Fruit fly (Drosophila melanogaster): ENCODE measurements around the gene Vha26.

Vha26 gene

dm6 chr3R:5606477-5606876 is 14.9 kb downstream of the Vha26 start, which contains the start of gene asl (continued):
- TF ChIP-seq sens (GFP tag) (peak; percentile 93), Optix (GFP tag; IDR thresholded peaks at IDR 0.05) (0 out of 3 replicates have a peak, but pooled peaks have one; percentile 45), CG18476 (GFP tag; optimal IDR thresholded peaks at IDR 0.05) (peak; percentile 50), CG4424 (GFP tag; optimal IDR thresholded peaks at IDR 0.05) (peak; percentile 75), C15 (GFP tag; IDR thresholded peaks at IDR 0.05) (no peak), Ets65A (GFP tag) (peak; percentile 94), CG10431 (GFP tag; optimal IDR thresholded peaks at IDR 0.05) (peak; percentile 48), run (tag; optimal IDR thresholded peaks at IDR 0.05) (no peak), CG31365 (tag; optimal IDR thresholded peaks at IDR 0.05) (no peak), CG10209 (GFP tag; optimal IDR thresholded peaks at IDR 0.05) (peak; percentile 44), YL-1 (GFP tag; optimal IDR thresholded peaks at IDR 0.05) (peak; percentile 91), CG2712 (tag; optimal IDR thresholded peaks at IDR 0.05) (peak; percentile 82), cwo (GFP tag; optimal IDR thresholded peaks at IDR 0.05) (peak; percentile 22), NK7.1 (GFP tag; optimal IDR thresholded peaks at IDR 0.05) (no peak), bcd (GFP tag; optimal IDR thresholded peaks at IDR 0.05) (peak; percentile 62), CG11695 (GFP tag; IDR thresholded peaks at IDR 0.05) (peak; percentile 35; the same call in 1 of the 3 replicates), chm (GFP tag; IDR thresholded peaks at IDR 0.05) (no peak), Dek (tag; optimal IDR thresholded peaks at IDR 0.05) (peak; percentile 7), amos (GFP tag; IDR thresholded peaks at IDR 0.05; ENCODE audit: partially characterized antibody) (no peak), fd96Cb (tag; optimal IDR thresholded peaks at IDR 0.05) (peak; percentile 61), CG10366 (GFP tag; IDR thresholded peaks at IDR 0.05) (peak; percentile 61), CG12219 (GFP tag; optimal IDR thresholded peaks at IDR 0.05) (peak; percentile 19), CG13123 (GFP tag; optimal IDR thresholded peaks at IDR 0.05) (peak; percentile 62), Scr (GFP tag; IDR thresholded peaks at IDR 0.05; ENCODE audit: partially characterized antibody) (0 out of 2 replicates have a peak, but pooled peaks have one; percentile 20), Gug (GFP tag; IDR thresholded peaks at IDR 0.05) (no peak), CrebB (tag; optimal IDR thresholded peaks at IDR 0.05) (peak; percentile 33), Bgb (GFP tag; IDR thresholded peaks at IDR 0.05; ENCODE audit: partially characterized antibody) (peak; percentile 44; the same call in 1 of the 2 replicates), oc (tag; optimal IDR thresholded peaks at IDR 0.05) (no peak), hb (GFP tag; IDR thresholded peaks at IDR 0.05; ENCODE audit: partially characterized antibody) (no peak), ssp (GFP tag; IDR thresholded peaks at IDR 0.05) (peak; percentile 96), az2 (GFP tag; optimal IDR thresholded peaks at IDR 0.05) (peak; percentile 56), usp (GFP tag; optimal IDR thresholded peaks at IDR 0.05) (no peak), CG6254 (GFP tag; optimal IDR thresholded peaks at IDR 0.05) (no peak), Trl (optimal IDR thresholded peaks at IDR 0.05) (no peak), Trl (GFP tag; optimal IDR thresholded peaks at IDR 0.05) (peak; percentile 31), CHES-1-like (GFP tag; optimal IDR thresholded peaks at IDR 0.05) (peak; percentile 58), CG34376 (GFP tag; optimal IDR thresholded peaks at IDR 0.05) (peak; percentile 55), CG4328 (GFP tag; optimal IDR thresholded peaks at IDR 0.05) (peak; percentile 7), h (optimal IDR thresholded peaks at IDR 0.05) (no peak), ham (GFP tag; IDR thresholded peaks at IDR 0.05) (no peak), Ada2b (GFP tag; IDR thresholded peaks at IDR 0.05) (peak; percentile 49), CG9932 (GFP tag; IDR thresholded peaks at IDR 0.05) (peak; percentile 56), Lhr (GFP tag; optimal IDR thresholded peaks at IDR 0.05) (peak; percentile 59), BtbVII (GFP tag; optimal IDR thresholded peaks at IDR 0.05) (peak; percentile 42), jigr1 (GFP tag; IDR thresholded peaks at IDR 0.05) (no peak), GATAe (GFP tag; conservative IDR thresholded peaks at IDR 0.05) (no peak), cas (GFP tag; IDR thresholded peaks at IDR 0.05) (no peak), Atf-2 (GFP tag; optimal IDR thresholded peaks at IDR 0.05) (peak; percentile 32), cato (GFP tag; optimal IDR thresholded peaks at IDR 0.05; ENCODE audit: borderline replicate concordance) (no peak), dm (GFP tag; optimal IDR thresholded peaks at IDR 0.05) (peak; percentile 31), CG3726 (GFP tag; IDR thresholded peaks at IDR 0.05) (no peak), wek (GFP tag; optimal IDR thresholded peaks at IDR 0.05) (peak; percentile 50)

Measured in whole organism, embryonic.